Worm (Caenorhabditis elegans): ENCODE measurements around the gene F29F11.20.

DNA sequence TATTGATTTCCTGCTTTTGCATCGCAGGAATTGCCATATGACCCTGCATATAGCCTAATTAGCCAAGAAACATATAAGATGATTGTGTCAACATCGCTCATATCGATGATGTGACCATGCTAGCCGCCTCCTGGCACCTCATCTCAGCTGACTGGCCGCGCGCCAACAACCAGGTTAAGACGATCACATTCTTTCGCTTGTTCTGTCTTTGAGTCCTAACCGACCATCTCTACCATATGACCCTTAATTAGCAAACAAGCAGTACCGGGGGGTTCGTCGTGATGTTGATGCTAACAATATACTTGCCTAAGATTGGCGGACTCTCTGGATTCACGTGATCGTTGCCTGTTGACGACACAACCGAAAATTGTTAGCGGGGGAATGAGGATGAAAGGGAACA is 34.9 kb downstream of the F29F11.20 start:
- TF ChIP-seq nhr-237 (tag; optimal IDR thresholded peaks at IDR 0.05) (no peak), ztf-4 (tag; optimal IDR thresholded peaks at IDR 0.05) (no peak), nhr-12 (tag; optimal IDR thresholded peaks at IDR 0.05) (no peak), unc-39 (tag; optimal IDR thresholded peaks at IDR 0.05) (no peak), unc-62 (GFP tag; optimal IDR thresholded peaks at IDR 0.05) (no peak), lin-13 (GFP tag; optimal IDR thresholded peaks at IDR 0.05) (no peak), aly-2 (tag; optimal IDR thresholded peaks at IDR 0.05) (no peak), R02D3.7 (tag; optimal IDR thresholded peaks at IDR 0.05) (no peak), elt-1 (tag; optimal IDR thresholded peaks at IDR 0.05) (no peak), dmd-4 (tag; optimal IDR thresholded peaks at IDR 0.05) (no peak), nhr-77 (tag; optimal IDR thresholded peaks at IDR 0.05) (no peak)
